Fruit fly (Drosophila melanogaster) whole organism, embryonic: ENCODE data around the gene CG14054.

Experiments used
- Antp ChIP-seq: fragments of 200-800 bp; sonication (Bioruptor generic); optimal IDR thresholded peaks from 3 replicates; lab custom pipeline; 2016; ENCODE audit warnings: missing biosample characterization, missing genetic modification characterization
- Atf-2 ChIP-seq: fragments of 200-800 bp; sonication (Bioruptor generic); optimal IDR thresholded peaks from 2 replicates; lab custom pipeline; 2016; ENCODE audit warnings: missing biosample characterization, missing genetic modification characterization
- Atf3 ChIP-seq: fragments of 200-800 bp; sonication (Bioruptor generic); optimal IDR thresholded peaks from 3 replicates; lab custom pipeline; 2016; ENCODE audit warnings: missing biosample characterization, missing genetic modification characterization
- Atf6 ChIP-seq: fragments of 200-800 bp; sonication (Bioruptor generic); IDR thresholded peaks from 2 replicates; pipeline ENCODE4 v1.3.6; 2022; ENCODE audit warnings: missing biosample characterization, missing genetic modification characterization
- Blimp-1 ChIP-seq: fragments of 200-800 bp; sonication (Bioruptor generic); optimal IDR thresholded peaks from 3 replicates; lab custom pipeline; 2018; ENCODE audit warnings: missing biosample characterization, missing genetic modification characterization, mild to moderate bottlenecking, moderate library complexity, missing genetic modification reagents
- CG10147 ChIP-seq: fragments of 200-800 bp; sonication (Bioruptor generic); optimal IDR thresholded peaks from 2 replicates; lab custom pipeline; 2019; ENCODE audit warnings: missing biosample characterization, mild to moderate bottlenecking, missing genetic modification characterization, moderate library complexity
- CG12299 ChIP-seq: fragments of 200-800 bp; sonication (Bioruptor generic); optimal IDR thresholded peaks from 2 replicates; lab custom pipeline; 2018; ENCODE audit warnings: missing biosample characterization, mild to moderate bottlenecking, missing genetic modification characterization
- CG15601 ChIP-seq: fragments of 200-800 bp; sonication (Bioruptor generic); optimal IDR thresholded peaks from 3 replicates; lab custom pipeline; 2019; ENCODE audit warnings: missing biosample characterization, mild to moderate bottlenecking, missing genetic modification characterization, moderate library complexity
- CG17385 ChIP-seq: fragments of 200-800 bp; sonication (Bioruptor generic); optimal IDR thresholded peaks from 3 replicates; lab custom pipeline; 2018; ENCODE audit warnings: missing biosample characterization, mild to moderate bottlenecking, missing genetic modification characterization
- CG18476 ChIP-seq: fragments of 200-800 bp; sonication (Bioruptor generic); optimal IDR thresholded peaks from 2 replicates; lab custom pipeline; 2016; ENCODE audit warnings: missing biosample characterization, mild to moderate bottlenecking, missing genetic modification characterization
- CG3163 ChIP-seq: fragments of 200-800 bp; sonication (Bioruptor generic); optimal IDR thresholded peaks from 3 replicates; lab custom pipeline; 2016; ENCODE audit warnings: missing biosample characterization, missing genetic modification characterization
- CG33557 ChIP-seq: fragments of 200-800 bp; sonication (Bioruptor generic); optimal IDR thresholded peaks from 2 replicates; lab custom pipeline; 2019; ENCODE audit warnings: missing biosample characterization, mild to moderate bottlenecking, missing genetic modification characterization, moderate library complexity
- CG4282 ChIP-seq: fragments of 200-800 bp; sonication (Bioruptor generic); optimal IDR thresholded peaks from 2 replicates; lab custom pipeline; 2016; ENCODE audit warnings: missing biosample characterization, missing genetic modification characterization
- CG6765 ChIP-seq: fragments of 200-800 bp; sonication (Bioruptor generic); optimal IDR thresholded peaks from 3 replicates; lab custom pipeline; 2017; ENCODE audit warnings: missing biosample characterization, mild to moderate bottlenecking, missing genetic modification characterization
- CG6854 ChIP-seq: fragments of 200-800 bp; sonication (Bioruptor generic); optimal IDR thresholded peaks from 3 replicates; lab custom pipeline; 2017; ENCODE audit warnings: missing biosample characterization, mild to moderate bottlenecking, missing genetic modification characterization
- CG7372 ChIP-seq: fragments of 200-800 bp; sonication (Bioruptor generic); IDR thresholded peaks from 2 replicates; pipeline ENCODE4 v1.3.6; 2022; ENCODE audit warnings: missing biosample characterization, missing genetic modification characterization
- CG7786 ChIP-seq: fragments of 200-800 bp; sonication (Bioruptor generic); optimal IDR thresholded peaks from 2 replicates; lab custom pipeline; 2016; ENCODE audit warnings: missing biosample characterization, missing genetic modification characterization
- CG7839 ChIP-seq: fragments of 200-800 bp; sonication (Bioruptor generic); optimal IDR thresholded peaks from 3 replicates; lab custom pipeline; 2018; ENCODE audit warnings: missing biosample characterization, mild to moderate bottlenecking, missing genetic modification characterization, moderate library complexity
- CG8089 ChIP-seq: fragments of 200-800 bp; sonication (Bioruptor generic); optimal IDR thresholded peaks from 3 replicates; lab custom pipeline; 2016; ENCODE audit warnings: missing biosample characterization, missing genetic modification characterization
- CG8281 ChIP-seq: fragments of 200-800 bp; sonication (Bioruptor generic); optimal IDR thresholded peaks from 2 replicates; lab custom pipeline; 2018; ENCODE audit warnings: missing biosample characterization, mild to moderate bottlenecking, missing genetic modification characterization, moderate library complexity
- CG9797 ChIP-seq: fragments of 200-800 bp; sonication (Bioruptor generic); optimal IDR thresholded peaks from 3 replicates; lab custom pipeline; 2018; ENCODE audit warnings: missing biosample characterization, mild to moderate bottlenecking, missing genetic modification characterization
- Dbx ChIP-seq: fragments of 200-800 bp; sonication (Bioruptor generic); IDR thresholded peaks from 3 replicates; pipeline ENCODE4 v1.3.6; 2022; ENCODE audit warnings: missing biosample characterization, missing genetic modification characterization
- Deaf1 ChIP-seq: fragments of 200-800 bp; optimal IDR thresholded peaks from 3 replicates; lab custom pipeline; 2019; ENCODE audit warnings: missing biosample characterization, mild to moderate bottlenecking, missing genetic modification characterization, moderate library complexity
- E2f1 ChIP-seq: fragments of 200-800 bp; sonication (Bioruptor generic); IDR thresholded peaks from 2 replicates; pipeline ENCODE4 v1.3.6; 2022; ENCODE audit warnings: missing biosample characterization, missing genetic modification characterization
- Fer2 ChIP-seq: fragments of 200-800 bp; sonication (Bioruptor generic); optimal IDR thresholded peaks from 2 replicates; lab custom pipeline; 2018; ENCODE audit warnings: missing biosample characterization, mild to moderate bottlenecking, missing genetic modification characterization, moderate library complexity
- Gsc ChIP-seq: fragments of 200-800 bp; sonication (Bioruptor generic); IDR thresholded peaks from 2 replicates; pipeline ENCODE4 v1.3.6; 2022; ENCODE audit warnings: missing biosample characterization, missing genetic modification characterization
- H15 ChIP-seq: fragments of 200-800 bp; sonication (Bioruptor generic); IDR thresholded peaks from 3 replicates; pipeline ENCODE4 v1.3.6; 2022; ENCODE audit warnings: missing biosample characterization, missing genetic modification characterization
- HLH4C ChIP-seq: fragments of 200-800 bp; sonication (Bioruptor generic); IDR thresholded peaks from 3 replicates; pipeline ENCODE4 v1.3.6; 2022; ENCODE audit warnings: missing biosample characterization, missing genetic modification characterization; ENCODE audit not compliant: partially characterized antibody
- HLHmδ ChIP-seq: fragments of 200-800 bp; sonication (Bioruptor generic); optimal IDR thresholded peaks from 2 replicates; lab custom pipeline; 2018; ENCODE audit warnings: missing biosample characterization, mild to moderate bottlenecking, missing genetic modification characterization, moderate library complexity
- Hr51 ChIP-seq, 2 experiments: fragments of 200-800 bp; sonication (Bioruptor generic); optimal IDR thresholded peaks; 2 replicates in 1 of 2; 3 replicates in 1 of 2; lab custom pipeline; 2016 to 2018; ENCODE audit warnings: missing biosample characterization in 2 of 2, missing genetic modification characterization in 2 of 2, mild to moderate bottlenecking in 1 of 2, moderate library complexity in 1 of 2
- Mes4 ChIP-seq: fragments of 200-800 bp; sonication (Bioruptor generic); optimal IDR thresholded peaks from 2 replicates; lab custom pipeline; 2016; ENCODE audit warnings: missing biosample characterization, missing genetic modification characterization
- Sox100B ChIP-seq: fragments of 200-800 bp; sonication (Bioruptor generic); optimal IDR thresholded peaks from 3 replicates; lab custom pipeline; 2018; ENCODE audit warnings: missing biosample characterization, mild to moderate bottlenecking, missing genetic modification characterization
- Vsx1 ChIP-seq: fragments of 200-800 bp; sonication (Bioruptor generic); optimal IDR thresholded peaks from 2 replicates; lab custom pipeline; 2017; ENCODE audit warnings: missing biosample characterization, mild to moderate bottlenecking, missing genetic modification characterization, missing genetic modification reagents
- bbx ChIP-seq: fragments of 200-800 bp; sonication (Bioruptor generic); IDR thresholded peaks from 2 replicates; pipeline ENCODE4 v1.3.6; 2022; ENCODE audit warnings: missing biosample characterization, missing genetic modification characterization; ENCODE audit not compliant: partially characterized antibody
- crp ChIP-seq, 2 experiments: fragments of 200-800 bp; sonication (Bioruptor generic); optimal IDR thresholded peaks; 2 replicates in 1 of 2; 3 replicates in 1 of 2; lab custom pipeline; 2017; ENCODE audit warnings: missing biosample characterization in 2 of 2, missing genetic modification characterization in 2 of 2, mild to moderate bottlenecking in 1 of 2, moderate library complexity in 1 of 2
- danr ChIP-seq: fragments of 200-800 bp; sonication (Bioruptor generic); IDR thresholded peaks from 2 replicates; pipeline ENCODE4 v1.3.6; 2022; ENCODE audit warnings: missing biosample characterization, missing genetic modification characterization
- mirr ChIP-seq: fragments of 200-800 bp; sonication (Bioruptor generic); optimal IDR thresholded peaks from 3 replicates; lab custom pipeline; 2018; ENCODE audit warnings: missing biosample characterization, mild to moderate bottlenecking, missing genetic modification characterization
- pan ChIP-seq, 4 experiments: fragments of >200 bp in 3 of 4; fragments of 200-800 bp in 1 of 4; sonication (Bioruptor generic) in 1 of 4; optimal IDR thresholded peaks in 3 of 4; IDR thresholded peaks in 1 of 4; 2 replicates each; pipeline versions ENCODE4 v1.3.6 to Lab custom; 2017 to 2022; ENCODE audit warnings: missing biosample characterization in 2 of 4, missing genetic modification characterization in 2 of 4, mixed read lengths in 1 of 4
- pho ChIP-seq: fragments of 200-800 bp; sonication (Bioruptor generic); optimal IDR thresholded peaks from 2 replicates; lab custom pipeline; 2016; ENCODE audit warnings: missing biosample characterization, missing genetic modification characterization
- slou ChIP-seq: fragments of 200-800 bp; sonication (Bioruptor generic); optimal IDR thresholded peaks from 3 replicates; lab custom pipeline; 2016; ENCODE audit warnings: missing biosample characterization, missing genetic modification characterization
- tap ChIP-seq: fragments of 200-800 bp; optimal IDR thresholded peaks from 3 replicates; lab custom pipeline; 2019; ENCODE audit warnings: missing biosample characterization, mild to moderate bottlenecking, missing genetic modification characterization, moderate library complexity
- tin ChIP-seq: fragments of 200-800 bp; sonication (Bioruptor generic); optimal IDR thresholded peaks from 3 replicates; lab custom pipeline; 2016; ENCODE audit warnings: missing biosample characterization, missing genetic modification characterization
- twi ChIP-seq: fragments of 200-800 bp; optimal IDR thresholded peaks from 2 replicates; lab custom pipeline; 2019; ENCODE audit warnings: missing biosample characterization, mild to moderate bottlenecking, missing genetic modification characterization, moderate library complexity
- tx ChIP-seq: fragments of 200-800 bp; sonication (Bioruptor generic); optimal IDR thresholded peaks from 2 replicates; lab custom pipeline; 2016; ENCODE audit warnings: missing biosample characterization, missing genetic modification characterization
- unc-4 ChIP-seq: fragments of 200-800 bp; sonication (Bioruptor generic); IDR thresholded peaks from 2 replicates; pipeline ENCODE4 v1.3.6; 2022; ENCODE audit warnings: missing biosample characterization, missing genetic modification characterization; ENCODE audit not compliant: partially characterized antibody
- unpg ChIP-seq: fragments of 200-800 bp; sonication (Bioruptor generic); optimal IDR thresholded peaks from 3 replicates; lab custom pipeline; 2018; ENCODE audit warnings: missing biosample characterization, mild to moderate bottlenecking, missing genetic modification characterization, moderate library complexity
- zen ChIP-seq: fragments of 200-800 bp; sonication (Bioruptor generic); optimal IDR thresholded peaks from 3 replicates; lab custom pipeline; 2018; ENCODE audit warnings: missing biosample characterization, mild to moderate bottlenecking, missing genetic modification characterization, moderate library complexity

Gene CG14054

DNA sequence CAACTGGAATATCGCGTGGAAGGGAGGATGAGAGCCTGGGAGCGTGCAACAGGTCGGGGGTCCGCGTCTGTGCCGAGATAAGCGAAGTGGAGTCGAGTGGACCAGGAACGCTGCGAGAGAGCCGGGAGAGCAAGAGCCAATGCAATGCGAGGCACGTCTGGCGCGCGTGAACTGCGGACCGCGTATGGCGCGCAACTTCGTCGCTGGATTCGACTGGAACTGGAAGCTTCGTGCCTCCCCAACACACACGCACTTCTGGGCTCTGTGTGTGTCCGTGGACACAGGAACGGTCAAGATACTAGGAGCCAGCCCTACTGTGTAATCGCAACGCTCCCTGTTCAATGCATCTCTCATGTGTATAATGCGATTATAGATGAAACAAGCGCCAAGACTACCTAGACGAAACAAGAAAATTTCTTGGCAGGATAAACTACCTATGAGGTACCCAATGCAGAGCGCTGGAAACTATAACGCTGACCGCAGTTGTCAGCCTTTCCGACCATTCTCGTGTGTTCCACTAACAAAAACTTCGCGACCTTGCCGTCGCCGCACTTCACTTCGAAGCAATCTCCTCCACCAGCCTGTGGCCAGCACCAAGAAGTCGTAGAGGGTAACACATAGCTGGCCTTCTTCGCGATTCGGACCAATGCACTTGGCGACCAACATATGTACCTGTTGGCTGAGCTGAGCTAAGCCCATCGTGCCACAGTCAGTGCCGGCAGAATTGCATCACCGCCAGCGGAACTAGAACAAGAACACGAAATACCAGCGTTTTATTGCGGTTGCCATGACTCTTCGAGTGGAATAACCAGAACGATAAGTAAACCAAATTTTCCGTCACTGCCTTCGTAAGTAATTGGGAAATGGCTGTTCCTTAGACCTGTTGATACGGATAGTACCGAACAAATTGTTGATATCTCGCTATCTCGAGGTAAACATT is 6.0 kb upstream of the CG14054 start, which contains the start of gene Rtca (continued):
- peak; percentile 68 for TF ChIP-seq CG6854 (GFP tag; lab: Kevin White, UChicago)
- peak; percentile 55 for TF ChIP-seq CG3163 (GFP tag; lab: Kevin White, UChicago)
- TF ChIP-seq unpg (GFP tag; lab: Kevin White, UChicago) = peak; percentile 75
- peak; percentile 60; the same call in 1 of the 3 replicates for TF ChIP-seq Dbx (GFP tag; lab: Robert Waterston, UW)
- no peak for TF ChIP-seq Sox100B (GFP tag; lab: Kevin White, UChicago)
- no peak for TF ChIP-seq zen
- peak; percentile 4 for TF ChIP-seq CG15601
- no peak for TF ChIP-seq CG33557 (GFP tag; lab: Kevin White, UChicago)
- TF ChIP-seq CG4282 (GFP tag; lab: Kevin White, UChicago) = peak; percentile 13
- TF ChIP-seq H15 = peak; percentile 44; the same call in 1 of the 3 replicates
- TF ChIP-seq CG7839 = peak; percentile 80
- peak; percentile 48; the same call in 1 of the 2 replicates for TF ChIP-seq danr
- TF ChIP-seq Atf-2 (GFP tag; lab: Kevin White, UChicago) = peak; percentile 48
- peak; percentile 78 for TF ChIP-seq Antp (GFP tag; lab: Kevin White, UChicago)
- TF ChIP-seq CG8281 (tag; lab: Kevin White, UChicago) = peak; percentile 18
- TF ChIP-seq Gsc (GFP tag; lab: Robert Waterston, UW) = no peak
- TF ChIP-seq Hr51 (GFP tag; optimal IDR thresholded peaks at IDR 0.05; lab: Kevin White, UChicago) = peak; percentile 35 to 76
- TF ChIP-seq Atf3 (GFP tag; lab: Kevin White, UChicago) = no peak
- no peak for TF ChIP-seq mirr (GFP tag; lab: Kevin White, UChicago)
- no peak for TF ChIP-seq Vsx1 (GFP tag; lab: Kevin White, UChicago)
- TF ChIP-seq tap (tag; lab: Kevin White, UChicago) = peak; percentile 64
- TF ChIP-seq CG7372 (GFP tag; lab: Robert Waterston, UW) = peak; percentile 67
- no peak for TF ChIP-seq slou (GFP tag; lab: Kevin White, UChicago)
- peak; percentile 52 for TF ChIP-seq tin (GFP tag; lab: Kevin White, UChicago)
- peak; percentile 54 for TF ChIP-seq CG12299
- peak; percentile 13 for TF ChIP-seq HLHmδ
- TF ChIP-seq CG18476 (GFP tag; lab: Kevin White, UChicago) = peak; percentile 37
- no peak for TF ChIP-seq crp (GFP tag; optimal IDR thresholded peaks at IDR 0.05; lab: Kevin White, UChicago)
- TF ChIP-seq CG8089 (GFP tag; lab: Kevin White, UChicago) = peak; percentile 11
- peak; percentile 58 for TF ChIP-seq CG6765 (GFP tag; lab: Kevin White, UChicago)
- TF ChIP-seq E2f1 = peak; percentile 72
- peak; percentile 30 for TF ChIP-seq CG10147 (GFP tag; lab: Kevin White, UChicago)
- TF ChIP-seq HLH4C (GFP tag; lab: Robert Waterston, UW) = no peak
- no peak for TF ChIP-seq unc-4
- no peak for TF ChIP-seq pan (optimal IDR thresholded peaks at IDR 0.05; lab: Kevin White, UChicago)
- peak in 1 of 2 experiments; percentile 80 for TF ChIP-seq pan (GFP tag; optimal IDR thresholded peaks at IDR 0.05 in 1 of 2, IDR thresholded peaks at IDR 0.05 in 1 of 2)
- peak; percentile 68 for TF ChIP-seq Atf6 (GFP tag; lab: Robert Waterston, UW)
- peak; percentile 92 for TF ChIP-seq Deaf1
- TF ChIP-seq Mes4 (GFP tag; lab: Kevin White, UChicago) = peak; percentile 45
- no peak for TF ChIP-seq bbx (GFP tag; lab: Robert Waterston, UW)
- no peak for TF ChIP-seq twi (tag; lab: Kevin White, UChicago)
- no peak for TF ChIP-seq Fer2 (tag; lab: Kevin White, UChicago)
- peak; percentile 74 for TF ChIP-seq CG7786
- TF ChIP-seq Blimp-1 (GFP tag; lab: Kevin White, UChicago) = peak; percentile 54
- TF ChIP-seq tx (GFP tag; lab: Kevin White, UChicago) = peak; percentile 68
- TF ChIP-seq pho (GFP tag; lab: Kevin White, UChicago) = peak; percentile 69
- no peak for TF ChIP-seq CG9797 (GFP tag; lab: Kevin White, UChicago)
- TF ChIP-seq CG17385 = peak; percentile 63
